Fruit fly (Drosophila melanogaster): ENCODE data around the gene Dif.

The Dif gene

DNA sequence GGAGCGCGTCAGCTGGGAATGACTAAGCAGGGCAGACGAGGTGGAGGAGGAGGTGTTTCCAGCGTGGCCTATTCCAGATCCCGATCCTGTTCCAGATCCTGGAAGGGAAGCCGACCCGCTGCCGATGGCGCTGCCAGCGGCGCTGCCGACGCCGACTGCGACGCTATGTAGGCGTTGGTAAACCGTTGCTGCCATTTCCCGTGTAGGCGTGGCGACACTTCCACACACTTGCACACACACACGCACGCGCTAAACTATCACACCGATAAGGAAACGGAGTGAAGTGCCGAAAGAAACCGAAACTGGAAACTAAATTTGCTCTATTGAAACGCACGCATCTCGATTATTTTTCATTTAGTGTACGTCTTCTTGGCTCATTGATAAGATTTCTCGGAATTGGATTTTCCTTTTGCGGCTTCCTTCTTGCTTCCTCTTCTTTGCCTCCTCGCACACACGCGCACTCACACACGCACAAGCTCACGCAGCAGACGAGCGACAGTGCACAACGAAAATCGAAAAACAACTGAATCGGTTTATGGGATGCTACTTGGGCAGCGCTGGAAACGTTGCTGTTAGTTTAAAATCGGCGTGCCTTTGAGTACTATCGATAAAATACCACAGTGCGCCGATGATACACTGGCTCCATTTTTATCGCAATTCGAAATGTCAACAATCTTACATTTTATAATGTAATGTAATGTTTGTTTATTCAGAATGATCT is 49.2 kb downstream of the Dif start, which contains the start of gene Lrch (continued):
- TF ChIP-seq ss (GFP tag; optimal IDR thresholded peaks at IDR 0.05) (peak; percentile 43 to 57), CG3919 (GFP tag; optimal IDR thresholded peaks at IDR 0.05) (peak; percentile 60), Sox15 (GFP tag; optimal IDR thresholded peaks at IDR 0.05) (no peak), dsx (GFP tag; optimal IDR thresholded peaks at IDR 0.05; ENCODE audit: poor library complexity, severe bottlenecking) (peak; percentile 15), Hr39 (GFP tag; optimal IDR thresholded peaks at IDR 0.05) (no peak), acj6 (GFP tag; optimal IDR thresholded peaks at IDR 0.05) (no peak), CG7368 (GFP tag; optimal IDR thresholded peaks at IDR 0.05) (peak; percentile 3), Blimp-1 (GFP tag; optimal IDR thresholded peaks at IDR 0.05) (no peak)

DNA sequence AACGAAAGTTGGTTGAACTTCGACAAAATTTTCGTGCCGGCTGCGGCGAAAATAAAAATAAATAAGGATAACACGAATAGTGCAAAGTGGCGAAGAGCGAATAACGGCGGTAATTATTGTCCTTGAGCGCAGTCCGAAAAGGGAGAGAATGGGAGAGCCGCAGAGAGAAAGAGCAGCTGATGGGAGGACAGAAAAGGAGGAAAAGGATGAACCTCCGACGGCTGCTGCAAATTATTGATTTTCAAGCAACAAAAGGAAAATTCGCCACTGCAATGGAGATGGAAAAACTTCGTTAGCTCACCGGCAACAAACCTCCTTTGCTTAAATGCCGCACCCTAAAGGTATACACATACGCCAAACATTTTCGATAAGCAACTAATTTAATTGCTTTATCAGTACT is 50.2 kb downstream of the Dif start:
- TF ChIP-seq Smox (GFP tag; optimal IDR thresholded peaks at IDR 0.05) (no peak), CG9139 (GFP tag; optimal IDR thresholded peaks at IDR 0.05) (no peak), CG15336 (GFP tag; IDR thresholded peaks at IDR 0.05) (no peak), acj6 (GFP tag; optimal IDR thresholded peaks at IDR 0.05) (no peak), CG10669 (GFP tag; optimal IDR thresholded peaks at IDR 0.05) (peak; percentile 10)

DNA sequence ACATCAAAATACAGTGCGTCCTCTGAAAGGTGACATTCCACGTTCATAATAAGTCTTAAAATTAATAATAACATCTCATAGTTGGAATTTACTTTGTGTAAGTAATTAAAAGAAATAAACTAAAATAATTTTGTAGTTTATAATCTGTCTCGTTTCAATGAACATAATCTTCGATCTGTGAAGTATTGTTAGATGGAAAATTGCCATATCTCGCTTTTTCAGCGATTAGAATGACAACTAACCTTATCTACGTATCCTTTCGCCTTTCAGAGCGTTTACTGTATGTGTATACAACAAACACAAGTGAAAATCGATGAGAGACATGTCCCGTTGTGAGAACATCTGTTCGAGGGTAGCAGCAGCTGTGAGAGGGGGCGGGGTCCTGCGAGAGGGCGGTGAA is 50.6 kb downstream of the Dif start:
- TF ChIP-seq svp (GFP tag) (peak; percentile 57), Eip75B (GFP tag; optimal IDR thresholded peaks at IDR 0.05) (peak; percentile 17), Eip93F (GFP tag; optimal IDR thresholded peaks at IDR 0.05) (no peak), esn (GFP tag; optimal IDR thresholded peaks at IDR 0.05) (peak; percentile 56), Ets21C (GFP tag; optimal IDR thresholded peaks at IDR 0.05) (peak; percentile 6), CG11902 (GFP tag; optimal IDR thresholded peaks at IDR 0.05) (no peak), CG32006 (GFP tag; optimal IDR thresholded peaks at IDR 0.05) (peak; percentile 45), pdm3 (GFP tag; optimal IDR thresholded peaks at IDR 0.05) (peak; percentile 40), CG6854 (GFP tag; optimal IDR thresholded peaks at IDR 0.05) (no peak), CG6276 (GFP tag; optimal IDR thresholded peaks at IDR 0.05) (no peak), acj6 (GFP tag; optimal IDR thresholded peaks at IDR 0.05) (peak; percentile 21), Hr4 (GFP tag; optimal IDR thresholded peaks at IDR 0.05) (peak; percentile 32), achi (GFP tag; optimal IDR thresholded peaks at IDR 0.05) (no peak), fd59A (GFP tag; optimal IDR thresholded peaks at IDR 0.05) (peak; percentile 3), Blimp-1 (GFP tag; optimal IDR thresholded peaks at IDR 0.05) (no peak), topi (GFP tag; optimal IDR thresholded peaks at IDR 0.05) (peak; percentile 10), CG6792 (GFP tag; optimal IDR thresholded peaks at IDR 0.05) (peak; percentile 4), CG1621 (tag; optimal IDR thresholded peaks at IDR 0.05) (no peak), salr (GFP tag; optimal IDR thresholded peaks at IDR 0.05) (no peak), Smox (GFP tag; optimal IDR thresholded peaks at IDR 0.05) (peak; percentile 37), CG31627 (GFP tag; optimal IDR thresholded peaks at IDR 0.05) (peak; percentile 5), net (GFP tag; optimal IDR thresholded peaks at IDR 0.05) (peak; percentile 1), fkh (GFP tag; optimal IDR thresholded peaks at IDR 0.05) (peak; percentile 18), CG15336 (GFP tag; IDR thresholded peaks at IDR 0.05) (peak; percentile 52), CG8119 (GFP tag; IDR thresholded peaks at IDR 0.05) (no peak; the same call in 2 of the 3 replicates), Met (GFP tag; optimal IDR thresholded peaks at IDR 0.05) (peak; percentile 29), CG10669 (GFP tag; optimal IDR thresholded peaks at IDR 0.05) (peak; percentile 40), Eip78C (GFP tag) (peak; percentile 71), Sox15 (GFP tag; optimal IDR thresholded peaks at IDR 0.05) (no peak), dac (GFP tag; optimal IDR thresholded peaks at IDR 0.05) (no peak), CG8632 (GFP tag; optimal IDR thresholded peaks at IDR 0.05) (peak; percentile 10), CG8319 (GFP tag; optimal IDR thresholded peaks at IDR 0.05) (no peak), CG11294 (GFP tag; IDR thresholded peaks at IDR 0.05) (no peak), CG3032 (tag; optimal IDR thresholded peaks at IDR 0.05) (peak; percentile 37), Gug (GFP tag; IDR thresholded peaks at IDR 0.05) (no peak), CG34406 (GFP tag; optimal IDR thresholded peaks at IDR 0.05) (peak; percentile 7), Hr39 (GFP tag; optimal IDR thresholded peaks at IDR 0.05) (peak; percentile 33), ss (GFP tag; optimal IDR thresholded peaks at IDR 0.05) (peak in 1 of 2 experiments; percentile 20), CG11762 (GFP tag; optimal IDR thresholded peaks at IDR 0.05; ENCODE audit: insufficient read depth) (no peak), eg (GFP tag; IDR thresholded peaks at IDR 0.05) (no peak), Ets96B (tag; optimal IDR thresholded peaks at IDR 0.05) (peak; percentile 45), fd85E (GFP tag; optimal IDR thresholded peaks at IDR 0.05) (no peak)
